Worm (Caenorhabditis elegans) whole organism, L2 larva: Measurements from ENCODE around the gene sru-21.

Source experiments
- ZK546.5 ChIP-seq: sonication (generic microtip); optimal IDR thresholded peaks from 2 replicates; lab custom pipeline; 2017; ENCODE audit warnings: missing biosample characterization, missing genetic modification characterization
- elt-3 ChIP-seq: sonication (generic microtip); optimal IDR thresholded peaks from 2 replicates; lab custom pipeline; 2017; ENCODE audit warnings: missing biosample characterization, missing genetic modification characterization
- lin-13 ChIP-seq: fragments of 150-350 bp; optimal IDR thresholded peaks from 2 replicates; lab custom pipeline; 2014; ENCODE audit warnings: missing biosample characterization, missing genetic modification reagents, missing genetic modification characterization
- nhr-129 ChIP-seq: fragments of 150-350 bp; optimal IDR thresholded peaks from 2 replicates; lab custom pipeline; 2014; ENCODE audit warnings: missing biosample characterization, missing genetic modification characterization
- nhr-6 ChIP-seq: fragments of 150-350 bp; optimal IDR thresholded peaks from 2 replicates; lab custom pipeline; 2014; ENCODE audit warnings: missing biosample characterization, missing genetic modification characterization
- sma-9 ChIP-seq, 2 experiments: fragments of 150-350 bp in 1 of 2; sonication (generic microtip) in 1 of 2; optimal IDR thresholded peaks; 2 replicates each; lab custom pipeline; 2014 to 2016; ENCODE audit warnings: missing genetic modification characterization in 2 of 2, mild to moderate bottlenecking in 1 of 2, missing biosample characterization in 1 of 2, missing compliant biosample characterization in 1 of 2, missing genetic modification reagents in 1 of 2, moderate library complexity in 1 of 2
- unc-39 ChIP-seq: fragments of 150-350 bp; optimal IDR thresholded peaks from 2 replicates; lab custom pipeline; 2014; ENCODE audit warnings: missing biosample characterization, missing genetic modification characterization

ce11 chrIV:13678649-13679048, 52.1 kb downstream of the sru-21 start, which contains the start of gene srlf-26:
- no peak for TF ChIP-seq lin-13 (GFP tag; lab: Kevin White, UChicago)
- TF ChIP-seq unc-39 (tag; lab: Kevin White, UChicago) = no peak
- no peak for TF ChIP-seq ZK546.5 (tag; lab: Kevin White, UChicago)
- TF ChIP-seq nhr-129 (tag; lab: Kevin White, UChicago) = no peak
- TF ChIP-seq nhr-6 (tag; lab: Kevin White, UChicago) = no peak
- TF ChIP-seq elt-3 (tag; lab: Kevin White, UChicago) = no peak
- TF ChIP-seq sma-9 (GFP tag; optimal IDR thresholded peaks at IDR 0.05; lab: Kevin White, UChicago) = no peak
- TF ChIP-seq sma-9 (tag; optimal IDR thresholded peaks at IDR 0.05; lab: Kevin White, UChicago) = no peak
